Fruit fly (Drosophila melanogaster) whole organism, adult: ENCODE measurements around the gene APC4.

Source experiments
- CG11617 ChIP-seq: fragments of 200-800 bp; sonication (Bioruptor generic); optimal IDR thresholded peaks from 2 replicates; lab custom pipeline; 2017; ENCODE audit warnings: mild to moderate bottlenecking, missing biosample characterization, missing genetic modification reagents, missing genetic modification characterization
- CG12768 ChIP-seq: fragments of 200-800 bp; sonication (Bioruptor generic); optimal IDR thresholded peaks from 2 replicates; lab custom pipeline; 2017; ENCODE audit warnings: missing biosample characterization, missing genetic modification characterization, mild to moderate bottlenecking, moderate library complexity, missing genetic modification reagents
- CG14711 ChIP-seq: fragments of 200-800 bp; sonication (Bioruptor generic); optimal IDR thresholded peaks from 2 replicates; lab custom pipeline; 2018; ENCODE audit warnings: missing biosample characterization, mild to moderate bottlenecking, missing genetic modification characterization, moderate library complexity
- CG1620 ChIP-seq: fragments of 200-800 bp; sonication (Bioruptor generic); optimal IDR thresholded peaks from 2 replicates; lab custom pipeline; 2016; ENCODE audit warnings: missing biosample characterization, missing genetic modification characterization
- CG33017 ChIP-seq: fragments of 200-800 bp; sonication (Bioruptor generic); optimal IDR thresholded peaks from 2 replicates; lab custom pipeline; 2018; ENCODE audit warnings: missing biosample characterization, mild to moderate bottlenecking, missing genetic modification characterization, moderate library complexity
- CG5204 ChIP-seq: fragments of 200-800 bp; sonication (Bioruptor generic); optimal IDR thresholded peaks from 2 replicates; lab custom pipeline; 2016; ENCODE audit warnings: missing biosample characterization, missing genetic modification characterization
- CG7045 ChIP-seq: fragments of 200-800 bp; sonication (Bioruptor generic); optimal IDR thresholded peaks from 2 replicates; lab custom pipeline; 2017; ENCODE audit warnings: missing biosample characterization, mild to moderate bottlenecking, missing genetic modification characterization
- CG7101 ChIP-seq: fragments of 200-800 bp; sonication (Bioruptor generic); optimal IDR thresholded peaks from 2 replicates; lab custom pipeline; 2018; ENCODE audit warnings: missing biosample characterization, mild to moderate bottlenecking, missing genetic modification characterization, moderate library complexity
- Clk ChIP-seq: fragments of 200-800 bp; sonication (Bioruptor generic); optimal IDR thresholded peaks from 2 replicates; lab custom pipeline; 2017; ENCODE audit warnings: missing biosample characterization, missing genetic modification characterization
- Crg-1 ChIP-seq: fragments of 200-800 bp; sonication (Bioruptor generic); optimal IDR thresholded peaks from 2 replicates; lab custom pipeline; 2016; ENCODE audit warnings: missing biosample characterization, missing genetic modification characterization
- Hr96 ChIP-seq: fragments of 200-800 bp; sonication (Bioruptor generic); optimal IDR thresholded peaks from 2 replicates; lab custom pipeline; 2016; ENCODE audit warnings: missing biosample characterization, missing genetic modification characterization
- Mnt ChIP-seq: fragments of 200-800 bp; sonication (Bioruptor generic); optimal IDR thresholded peaks from 2 replicates; lab custom pipeline; 2016; ENCODE audit warnings: missing biosample characterization, mild to moderate bottlenecking, missing genetic modification characterization
- bab1 ChIP-seq: fragments of 200-800 bp; sonication (Bioruptor generic); optimal IDR thresholded peaks from 3 replicates; lab custom pipeline; 2019; ENCODE audit warnings: missing biosample characterization, mild to moderate bottlenecking, missing genetic modification characterization, moderate library complexity
- cic ChIP-seq: fragments of 200-800 bp; sonication (Bioruptor generic); optimal IDR thresholded peaks from 2 replicates; lab custom pipeline; 2017; ENCODE audit warnings: missing biosample characterization, mild to moderate bottlenecking, missing genetic modification characterization, moderate library complexity
- cnc ChIP-seq, 2 experiments: fragments of >200 bp; optimal IDR thresholded peaks; 2 replicates each; lab custom pipeline; 2017
- kay ChIP-seq: fragments of 200-800 bp; sonication (Bioruptor generic); peaks from one replicate; lab custom pipeline; 2016; ENCODE audit warnings: missing biosample characterization, missing genetic modification characterization, borderline replicate concordance
- ovo ChIP-seq: fragments of 200-800 bp; sonication (Bioruptor generic); optimal IDR thresholded peaks from 2 replicates; lab custom pipeline; 2016; ENCODE audit warnings: missing biosample characterization, missing genetic modification characterization
- pad ChIP-seq: fragments of 200-800 bp; sonication (Bioruptor generic); optimal IDR thresholded peaks from 3 replicates; lab custom pipeline; 2017; ENCODE audit warnings: missing biosample characterization, missing genetic modification characterization, mild to moderate bottlenecking, moderate library complexity, missing genetic modification reagents
- tj ChIP-seq: fragments of 200-800 bp; sonication (Bioruptor generic); optimal IDR thresholded peaks from 3 replicates; lab custom pipeline; 2017; ENCODE audit warnings: missing biosample characterization, mild to moderate bottlenecking, missing genetic modification characterization, moderate library complexity
- toe ChIP-seq: fragments of 200-800 bp; sonication (Bioruptor generic); optimal IDR thresholded peaks from 2 replicates; lab custom pipeline; 2016; ENCODE audit warnings: missing biosample characterization, missing genetic modification characterization

The APC4 gene

DNA sequence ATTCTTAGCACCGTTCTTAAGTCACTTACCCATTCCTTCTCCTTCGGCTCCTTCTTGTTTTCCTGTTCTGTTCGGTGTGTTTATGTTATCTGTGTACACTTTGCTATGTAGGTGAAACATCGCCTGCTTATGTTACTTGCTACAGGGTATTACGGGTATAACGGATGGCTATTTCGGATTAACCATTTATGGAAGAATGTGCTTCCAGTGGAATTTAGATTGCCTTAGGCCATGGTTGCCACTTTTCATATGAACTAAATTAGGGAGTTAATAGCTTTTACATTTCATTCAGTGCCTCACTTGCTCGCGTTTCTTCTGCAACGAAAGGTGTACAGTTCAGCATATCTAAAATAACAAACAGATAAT, 34.4 kb upstream of the APC4 start:
- no peak for TF ChIP-seq CG7045 (GFP tag; lab: Kevin White, UChicago)
- TF ChIP-seq Mnt (GFP tag; lab: Kevin White, UChicago), result no peak
- TF ChIP-seq CG14711 (tag; lab: Kevin White, UChicago), result no peak
- TF ChIP-seq CG5204 (GFP tag; lab: Kevin White, UChicago), result no peak
- no peak for TF ChIP-seq Clk (GFP tag; lab: Kevin White, UChicago)
- TF ChIP-seq CG11617 (GFP tag; lab: Kevin White, UChicago), result no peak
- no peak for TF ChIP-seq CG1620 (GFP tag; lab: Kevin White, UChicago)
- TF ChIP-seq ovo (GFP tag; lab: Kevin White, UChicago), result no peak
- TF ChIP-seq tj (GFP tag; lab: Kevin White, UChicago), result no peak
- no peak for TF ChIP-seq cic
- TF ChIP-seq Hr96 (GFP tag; lab: Kevin White, UChicago), result no peak
- TF ChIP-seq bab1 (GFP tag; lab: Kevin White, UChicago), result no peak
- no peak for TF ChIP-seq kay
- TF ChIP-seq cnc (optimal IDR thresholded peaks at IDR 0.05; lab: Kevin White, UChicago), result no peak
- no peak for TF ChIP-seq CG7101 (tag; lab: Kevin White, UChicago)
- TF ChIP-seq CG12768 (GFP tag; lab: Kevin White, UChicago), result no peak
- no peak for TF ChIP-seq CG33017 (tag; lab: Kevin White, UChicago)
- no peak for TF ChIP-seq pad (GFP tag; lab: Kevin White, UChicago)
- TF ChIP-seq toe (GFP tag; lab: Kevin White, UChicago), result no peak
- TF ChIP-seq Crg-1 (GFP tag; lab: Kevin White, UChicago), result no peak

DNA sequence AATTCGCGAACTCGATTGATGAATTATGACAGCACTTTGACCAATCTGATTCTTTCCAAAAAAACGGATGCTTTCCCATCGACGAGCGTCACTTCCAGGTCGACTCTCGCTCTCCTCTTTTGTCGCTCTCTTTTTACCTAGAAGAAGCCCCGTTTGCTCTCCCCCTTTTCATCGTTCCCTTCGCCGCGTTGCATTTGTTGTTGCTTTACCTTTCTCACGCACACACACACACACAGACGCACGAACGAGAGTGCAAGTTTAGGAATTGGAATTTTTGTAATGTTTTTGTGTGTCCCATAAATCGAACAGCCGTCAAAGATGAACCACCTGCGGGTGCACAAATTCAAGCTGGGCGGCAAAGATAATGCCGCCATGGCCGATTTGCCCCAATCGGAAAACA, 33.8 kb upstream of the APC4 start:
- peak; percentile 47 for TF ChIP-seq pad (GFP tag; lab: Kevin White, UChicago)
- TF ChIP-seq cic, result no peak

DNA sequence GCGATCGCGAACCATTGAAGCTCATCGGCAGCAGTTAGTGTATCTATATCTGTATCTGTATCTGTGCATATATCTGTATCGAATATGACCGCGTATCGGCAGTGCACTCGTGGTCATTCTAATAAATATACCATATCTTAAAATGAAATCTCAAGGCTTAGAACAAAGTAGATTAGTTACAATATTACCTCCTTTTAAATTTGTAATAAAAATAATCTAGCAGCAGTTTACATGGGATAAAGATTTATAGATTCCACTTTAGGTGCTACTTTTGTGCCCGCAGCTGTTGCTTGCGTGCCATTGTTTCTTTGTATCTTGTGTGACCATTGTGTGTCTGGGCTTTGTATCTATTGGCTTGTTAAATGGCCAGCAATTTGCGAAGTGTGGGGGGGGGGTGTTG, 22.7 kb upstream of the APC4 start:
- no peak for TF ChIP-seq ovo (GFP tag; lab: Kevin White, UChicago)
- no peak for TF ChIP-seq Hr96 (GFP tag; lab: Kevin White, UChicago)
- peak; percentile 14 for TF ChIP-seq tj (GFP tag; lab: Kevin White, UChicago)
- TF ChIP-seq CG7101 (tag; lab: Kevin White, UChicago), result peak; percentile 73
- peak; percentile 44 for TF ChIP-seq CG33017 (tag; lab: Kevin White, UChicago)
- TF ChIP-seq Mnt (GFP tag; lab: Kevin White, UChicago), result no peak
- TF ChIP-seq CG7045 (GFP tag; lab: Kevin White, UChicago), result peak; percentile 39
- no peak for TF ChIP-seq kay
- TF ChIP-seq Clk (GFP tag; lab: Kevin White, UChicago), result no peak
- TF ChIP-seq CG12768 (GFP tag; lab: Kevin White, UChicago), result no peak
- peak; percentile 7 for TF ChIP-seq CG11617 (GFP tag; lab: Kevin White, UChicago)
- no peak for TF ChIP-seq toe (GFP tag; lab: Kevin White, UChicago)
- TF ChIP-seq CG14711 (tag; lab: Kevin White, UChicago), result peak; percentile 63
- no peak for TF ChIP-seq cnc (optimal IDR thresholded peaks at IDR 0.05; lab: Kevin White, UChicago)
- peak; percentile 46 for TF ChIP-seq CG5204 (GFP tag; lab: Kevin White, UChicago)
- peak; percentile 26 for TF ChIP-seq pad (GFP tag; lab: Kevin White, UChicago)
- TF ChIP-seq CG1620 (GFP tag; lab: Kevin White, UChicago), result no peak
- TF ChIP-seq Crg-1 (GFP tag; lab: Kevin White, UChicago), result no peak
- no peak for TF ChIP-seq bab1 (GFP tag; lab: Kevin White, UChicago)
- no peak for TF ChIP-seq cic

dm6 chrX:9061299-9061698, 21.4 kb upstream of the APC4 start:
- TF ChIP-seq cnc (optimal IDR thresholded peaks at IDR 0.05; lab: Kevin White, UChicago) (no peak), CG5204 (GFP tag; lab: Kevin White, UChicago) (peak; percentile 47), tj (GFP tag; lab: Kevin White, UChicago) (peak; percentile 45), ovo (GFP tag; lab: Kevin White, UChicago) (peak; percentile 4), Crg-1 (GFP tag; lab: Kevin White, UChicago) (no peak), pad (GFP tag; lab: Kevin White, UChicago) (peak; percentile 39), cic (peak; percentile 49), kay (peak; percentile 82), CG12768 (GFP tag; lab: Kevin White, UChicago) (peak; percentile 9), bab1 (GFP tag; lab: Kevin White, UChicago) (peak; percentile 6), CG1620 (GFP tag; lab: Kevin White, UChicago) (peak; percentile 7), toe (GFP tag; lab: Kevin White, UChicago) (no peak), CG33017 (tag; lab: Kevin White, UChicago) (peak; percentile 40), CG14711 (tag; lab: Kevin White, UChicago) (no peak), Hr96 (GFP tag; lab: Kevin White, UChicago) (peak; percentile 44), Clk (GFP tag; lab: Kevin White, UChicago) (no peak), Mnt (GFP tag; lab: Kevin White, UChicago) (peak; percentile 35), CG7101 (tag; lab: Kevin White, UChicago) (peak; percentile 53), CG7045 (GFP tag; lab: Kevin White, UChicago) (no peak), CG11617 (GFP tag; lab: Kevin White, UChicago) (peak; percentile 56)

dm6 chrX:9062665-9063064, 20.1 kb upstream of the APC4 start:
- TF ChIP-seq bab1 (GFP tag; lab: Kevin White, UChicago), result peak; percentile 2
- TF ChIP-seq CG7101 (tag; lab: Kevin White, UChicago), result peak; percentile 14
- TF ChIP-seq kay, result no peak

dm6 chrX:9063425-9063824, 19.3 kb upstream of the APC4 start:
- TF ChIP-seq CG11617 (GFP tag; lab: Kevin White, UChicago) (no peak), CG33017 (tag; lab: Kevin White, UChicago) (no peak), CG1620 (GFP tag; lab: Kevin White, UChicago) (no peak), CG7045 (GFP tag; lab: Kevin White, UChicago) (no peak), tj (GFP tag; lab: Kevin White, UChicago) (no peak), CG7101 (tag; lab: Kevin White, UChicago) (no peak), Hr96 (GFP tag; lab: Kevin White, UChicago) (no peak), CG5204 (GFP tag; lab: Kevin White, UChicago) (no peak), ovo (GFP tag; lab: Kevin White, UChicago) (no peak), cnc (optimal IDR thresholded peaks at IDR 0.05; lab: Kevin White, UChicago) (no peak), bab1 (GFP tag; lab: Kevin White, UChicago) (no peak), CG14711 (tag; lab: Kevin White, UChicago) (no peak), Mnt (GFP tag; lab: Kevin White, UChicago) (no peak), CG12768 (GFP tag; lab: Kevin White, UChicago) (no peak), kay (no peak), cic (no peak), toe (GFP tag; lab: Kevin White, UChicago) (no peak), Clk (GFP tag; lab: Kevin White, UChicago) (no peak), pad (GFP tag; lab: Kevin White, UChicago) (no peak)
